Worm (Caenorhabditis elegans) whole organism, late embryonic: ENCODE measurements around the gene gfl-1.

ENCODE experiments used
- ama-1 ChIP-seq: fragments of 150-350 bp; optimal IDR thresholded peaks from 2 replicates; lab custom pipeline; 2014
- ceh-34 ChIP-seq: sonication (generic microtip); optimal IDR thresholded peaks from 2 replicates; lab custom pipeline; 2016; ENCODE audit warnings: mild to moderate bottlenecking, missing genetic modification characterization, missing compliant biosample characterization
- dve-1 ChIP-seq: sonication (generic microtip); optimal IDR thresholded peaks from 2 replicates; lab custom pipeline; 2017; ENCODE audit warnings: antibody characterized with exemption, mild to moderate bottlenecking, missing genetic modification characterization, missing compliant biosample characterization
- elt-2 ChIP-seq: sonication (generic microtip); optimal IDR thresholded peaks from 2 replicates; lab custom pipeline; 2016; ENCODE audit warnings: missing genetic modification reagents, missing genetic modification characterization, missing compliant biosample characterization
- ets-4 ChIP-seq: sonication (generic microtip); optimal IDR thresholded peaks from 2 replicates; lab custom pipeline; 2016; ENCODE audit warnings: missing genetic modification characterization, missing compliant biosample characterization
- fkh-10 ChIP-seq: fragments of 150-350 bp; optimal IDR thresholded peaks from 2 replicates; lab custom pipeline; 2014; ENCODE audit warnings: missing biosample characterization, missing genetic modification reagents, missing genetic modification characterization
- nhr-11 ChIP-seq: fragments of 150-350 bp; optimal IDR thresholded peaks from 2 replicates; lab custom pipeline; 2014; ENCODE audit warnings: missing biosample characterization, missing genetic modification characterization
- npax-4 ChIP-seq: sonication (generic microtip); optimal IDR thresholded peaks from 2 replicates; lab custom pipeline; 2016; ENCODE audit warnings: missing genetic modification characterization, missing compliant biosample characterization
- pag-3 ChIP-seq: sonication (generic microtip); optimal IDR thresholded peaks from 2 replicates; lab custom pipeline; 2016; ENCODE audit warnings: missing compliant biosample characterization, missing genetic modification characterization, borderline replicate concordance
- sox-4 ChIP-seq: sonication (generic microtip); optimal IDR thresholded peaks from 2 replicates; lab custom pipeline; 2017; ENCODE audit warnings: mild to moderate bottlenecking, missing genetic modification characterization, inconsistent platforms, missing compliant biosample characterization
- tbx-2 ChIP-seq: sonication (generic microtip); optimal IDR thresholded peaks from 2 replicates; lab custom pipeline; 2016; ENCODE audit warnings: missing genetic modification characterization, missing compliant biosample characterization
- ttx-3 ChIP-seq: sonication (generic microtip); optimal IDR thresholded peaks from 2 replicates; lab custom pipeline; 2016; ENCODE audit warnings: missing genetic modification reagents, missing genetic modification characterization, missing compliant biosample characterization
- unc-55 ChIP-seq: sonication (generic microtip); optimal IDR thresholded peaks from 2 replicates; lab custom pipeline; 2017; ENCODE audit warnings: missing biosample characterization, missing genetic modification reagents, missing genetic modification characterization

DNA sequence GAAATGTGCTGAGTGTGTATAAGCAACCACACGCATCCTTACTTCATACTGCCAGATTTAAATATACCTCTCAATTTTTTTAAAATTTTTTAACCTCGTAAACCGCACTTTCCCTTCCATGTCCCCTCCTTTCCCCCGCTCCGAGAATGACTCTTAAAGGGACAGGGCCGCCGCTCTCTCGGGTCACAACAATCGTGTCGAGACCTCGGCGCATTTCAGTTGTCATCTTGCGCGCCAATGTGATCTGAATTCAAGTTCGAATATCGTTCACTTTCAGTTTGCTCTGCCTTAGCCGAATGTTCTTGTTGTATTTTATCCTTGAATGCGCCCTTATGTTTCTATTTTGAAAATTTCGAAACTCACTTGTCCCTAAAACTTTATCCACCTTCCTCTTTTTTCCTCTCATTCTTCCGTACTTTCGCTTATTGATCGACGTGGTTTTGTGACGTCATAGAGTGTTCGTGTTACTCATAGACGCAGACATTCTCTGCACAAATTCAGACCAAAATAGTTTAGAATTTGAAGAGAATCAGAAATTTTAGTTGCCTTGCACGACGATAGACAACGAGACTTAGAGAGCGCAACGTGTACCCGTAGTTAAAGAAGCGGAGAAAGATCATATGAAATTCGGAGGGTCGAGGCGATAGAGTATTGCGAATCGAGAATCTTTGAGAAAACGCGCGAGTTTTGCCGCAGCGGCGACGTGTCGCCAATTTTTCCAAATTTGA is 1.3 kb downstream of the gfl-1 start:
- no peak for TF ChIP-seq pag-3 (tag; lab: Kevin White, UChicago)
- no peak for TF ChIP-seq ceh-34
- TF ChIP-seq fkh-10 (GFP tag; lab: Kevin White, UChicago) = no peak
- TF ChIP-seq sox-4 (tag; lab: Kevin White, UChicago) = no peak
- no peak for TF ChIP-seq ttx-3 (tag; lab: Kevin White, UChicago)
- no peak for TF ChIP-seq nhr-11 (tag; lab: Kevin White, UChicago)
- no peak for TF ChIP-seq tbx-2 (tag; lab: Kevin White, UChicago)
- no peak for TF ChIP-seq ets-4
- no peak for TF ChIP-seq elt-2 (tag; lab: Kevin White, UChicago)
- peak; percentile 21 for TF ChIP-seq dve-1 (tag; lab: Kevin White, UChicago)
- peak; percentile 24 for TF ChIP-seq unc-55
- TF ChIP-seq npax-4 (tag; lab: Kevin White, UChicago) = no peak
- no peak for TF ChIP-seq ama-1 (lab: Kevin White, UChicago)
